Worm (Caenorhabditis elegans) whole organism, L1 larva: Measurements from ENCODE around the gene jkk-1.

Experiments
- Y116A8C.19 ChIP-seq: sonication (generic microtip); optimal IDR thresholded peaks from 2 replicates; lab custom pipeline; 2016; ENCODE audit warnings: missing compliant biosample characterization, missing genetic modification characterization, borderline replicate concordance
- aly-2 ChIP-seq: fragments of 150-350 bp; optimal IDR thresholded peaks from 2 replicates; lab custom pipeline; 2014; ENCODE audit warnings: missing biosample characterization, missing genetic modification characterization
- ama-1 ChIP-seq: fragments of 150-350 bp; optimal IDR thresholded peaks from 2 replicates; lab custom pipeline; 2014
- blmp-1 ChIP-seq: fragments of 150-350 bp; optimal IDR thresholded peaks from 2 replicates; lab custom pipeline; 2014; ENCODE audit warnings: missing biosample characterization, missing genetic modification characterization
- ceh-63 ChIP-seq: fragments of 200-800 bp; sonication (Bioruptor generic); optimal IDR thresholded peaks from 2 replicates; lab custom pipeline; 2018; ENCODE audit warnings: mild to moderate bottlenecking, missing genetic modification characterization, missing compliant biosample characterization
- ceh-8 ChIP-seq: fragments of 200-800 bp; sonication (Bioruptor generic); optimal IDR thresholded peaks from 2 replicates; lab custom pipeline; 2018; ENCODE audit warnings: mild to moderate bottlenecking, missing genetic modification characterization, moderate library complexity, missing compliant biosample characterization
- ceh-82 ChIP-seq, 3 experiments: fragments of 150-350 bp in 1 of 3; sonication (generic microtip) in 2 of 3; optimal IDR thresholded peaks; 2 replicates each; lab custom pipeline; 2014 to 2017; ENCODE audit warnings: missing biosample characterization in 3 of 3, missing genetic modification characterization in 3 of 3
- ceh-88 ChIP-seq: fragments of 200-800 bp; sonication (Bioruptor generic); IDR thresholded peaks from 2 replicates; pipeline ENCODE4 v1.3.6; 2022; ENCODE audit warnings: missing genetic modification characterization, missing compliant biosample characterization
- dsc-1 ChIP-seq: sonication (generic microtip); optimal IDR thresholded peaks from 2 replicates; lab custom pipeline; 2016; ENCODE audit warnings: mild to moderate bottlenecking, missing genetic modification characterization, missing compliant biosample characterization
- efl-1 ChIP-seq, 4 experiments: fragments of 150-350 bp; optimal IDR thresholded peaks in 3 of 4; peaks in 1 of 4; 1 replicate in 1 of 4; 2 replicates in 3 of 4; lab custom pipeline; 2014; ENCODE audit warnings: missing biosample characterization in 2 of 4, missing genetic modification characterization in 2 of 4, missing genetic modification reagents in 2 of 4
- egl-13 ChIP-seq: sonication (generic microtip); optimal IDR thresholded peaks from 2 replicates; lab custom pipeline; 2016; ENCODE audit warnings: missing genotype, missing genetic modification reagents, missing genetic modification characterization, missing compliant biosample characterization
- egl-27 ChIP-seq, 2 experiments: fragments of 150-350 bp in 1 of 2; sonication (generic microtip); optimal IDR thresholded peaks; 3 replicates each; lab custom pipeline; 2017 to 2018; ENCODE audit warnings: missing biosample characterization in 2 of 2, missing genetic modification characterization in 2 of 2, missing genetic modification reagents in 2 of 2
- elt-2 ChIP-seq: sonication (generic microtip); optimal IDR thresholded peaks from 2 replicates; lab custom pipeline; 2016; ENCODE audit warnings: missing genetic modification characterization, mild to moderate bottlenecking, inconsistent platforms, missing compliant biosample characterization, missing genetic modification reagents
- fkh-10 ChIP-seq: sonication (generic microtip); optimal IDR thresholded peaks from 2 replicates; lab custom pipeline; 2017; ENCODE audit warnings: missing biosample characterization, missing genetic modification reagents, missing genetic modification characterization
- fkh-8 ChIP-seq: sonication (generic microtip); optimal IDR thresholded peaks from 2 replicates; lab custom pipeline; 2016; ENCODE audit warnings: mild to moderate bottlenecking, missing genetic modification characterization, missing compliant biosample characterization
- hpl-2 ChIP-seq: fragments of 150-350 bp; optimal IDR thresholded peaks from 2 replicates; lab custom pipeline; 2014; ENCODE audit warnings: missing biosample characterization, missing genetic modification reagents, missing genetic modification characterization
- irx-1 ChIP-seq: sonication (generic microtip); optimal IDR thresholded peaks from 2 replicates; lab custom pipeline; 2016; ENCODE audit warnings: missing genetic modification characterization, missing compliant biosample characterization
- lin-14 ChIP-seq: fragments of 200-800 bp; sonication (Bioruptor generic); optimal IDR thresholded peaks from 2 replicates; lab custom pipeline; 2018; ENCODE audit warnings: mild to moderate bottlenecking, missing genetic modification characterization, moderate library complexity, missing compliant biosample characterization
- lin-15B ChIP-seq: fragments of 150-350 bp; sonication (generic microtip); optimal IDR thresholded peaks from 3 replicates; lab custom pipeline; 2014; ENCODE audit warnings: missing biosample characterization, missing genetic modification characterization
- lin-35 ChIP-seq, 2 experiments: fragments of 150-350 bp; optimal IDR thresholded peaks; 2 replicates each; lab custom pipeline; 2014; ENCODE audit warnings: missing biosample characterization in 2 of 2, missing genetic modification characterization in 2 of 2, missing genetic modification reagents in 2 of 2
- mab-9 ChIP-seq: fragments of 200-800 bp; sonication (Bioruptor generic); IDR thresholded peaks from 2 replicates; pipeline ENCODE4 v1.3.6; 2022; ENCODE audit warnings: missing genetic modification reagents, missing genetic modification characterization, missing compliant biosample characterization
- mdl-1 ChIP-seq, 2 experiments: fragments of 150-350 bp; optimal IDR thresholded peaks; 2 replicates each; lab custom pipeline; 2014 to 2017; ENCODE audit warnings: missing biosample characterization in 2 of 2, missing genetic modification characterization in 2 of 2, inconsistent platforms in 1 of 2
- nhr-20 ChIP-seq: sonication (generic microtip); optimal IDR thresholded peaks from 2 replicates; lab custom pipeline; 2016; ENCODE audit warnings: mild to moderate bottlenecking, missing genetic modification characterization, missing compliant biosample characterization
- nhr-237 ChIP-seq: fragments of 150-350 bp; optimal IDR thresholded peaks from 2 replicates; lab custom pipeline; 2014; ENCODE audit warnings: missing biosample characterization, missing genetic modification characterization
- nhr-47 ChIP-seq: sonication (generic microtip); optimal IDR thresholded peaks from 2 replicates; lab custom pipeline; 2016; ENCODE audit warnings: mild to moderate bottlenecking, missing genetic modification characterization, moderate library complexity, missing compliant biosample characterization
- nhr-71 ChIP-seq: sonication (generic microtip); optimal IDR thresholded peaks from 2 replicates; lab custom pipeline; 2016; ENCODE audit warnings: mild to moderate bottlenecking, missing genetic modification characterization, moderate library complexity, missing compliant biosample characterization
- nhr-76 ChIP-seq: sonication (generic microtip); optimal IDR thresholded peaks from 2 replicates; lab custom pipeline; 2017; ENCODE audit warnings: missing biosample characterization, missing genetic modification characterization
- nhr-85 ChIP-seq: sonication (generic microtip); peaks from one replicate; lab custom pipeline; 2016; ENCODE audit warnings: missing genetic modification characterization, inconsistent platforms, missing compliant biosample characterization
- nhr-90 ChIP-seq: sonication (generic microtip); optimal IDR thresholded peaks from 2 replicates; lab custom pipeline; 2016; ENCODE audit warnings: mild to moderate bottlenecking, missing genetic modification characterization, missing compliant biosample characterization; ENCODE audit not compliant: poor library complexity
- rnt-1 ChIP-seq: sonication (generic microtip); optimal IDR thresholded peaks from 2 replicates; lab custom pipeline; 2016; ENCODE audit warnings: mild to moderate bottlenecking, missing genetic modification characterization, moderate library complexity, missing compliant biosample characterization
- skn-1 ChIP-seq: fragments of 150-350 bp; optimal IDR thresholded peaks from 2 replicates; lab custom pipeline; 2014; ENCODE audit warnings: missing biosample characterization, missing genetic modification characterization
- snu-23 ChIP-seq: sonication (generic microtip); optimal IDR thresholded peaks from 2 replicates; lab custom pipeline; 2016; ENCODE audit warnings: missing genetic modification characterization, missing compliant biosample characterization
- sptf-1 ChIP-seq: fragments of 150-350 bp; optimal IDR thresholded peaks from 2 replicates; lab custom pipeline; 2014; ENCODE audit warnings: missing biosample characterization, missing genetic modification characterization
- swsn-7 ChIP-seq: sonication (generic microtip); optimal IDR thresholded peaks from 2 replicates; lab custom pipeline; 2016; ENCODE audit warnings: missing genetic modification characterization, missing compliant biosample characterization
- tlp-1 ChIP-seq: fragments of 150-350 bp; optimal IDR thresholded peaks from 2 replicates; lab custom pipeline; 2014; ENCODE audit warnings: missing biosample characterization, missing genetic modification characterization
- unc-130 ChIP-seq: fragments of 150-350 bp; optimal IDR thresholded peaks from 2 replicates; lab custom pipeline; 2017; ENCODE audit warnings: missing biosample characterization, missing genetic modification characterization, inconsistent platforms
- unc-30 ChIP-seq: sonication (generic microtip); optimal IDR thresholded peaks from 2 replicates; lab custom pipeline; 2017; ENCODE audit warnings: missing biosample characterization, missing genetic modification characterization
- unc-86 ChIP-seq: sonication (generic microtip); optimal IDR thresholded peaks from 2 replicates; lab custom pipeline; 2016; ENCODE audit warnings: missing genetic modification characterization, missing compliant biosample characterization
- unc-98 ChIP-seq: fragments of 200-800 bp; sonication (Bioruptor generic); IDR thresholded peaks from 2 replicates; pipeline ENCODE4 v1.3.6; 2022; ENCODE audit warnings: missing genetic modification characterization, missing compliant biosample characterization
- zag-1 ChIP-seq: fragments of 150-350 bp; optimal IDR thresholded peaks from 2 replicates; lab custom pipeline; 2014; ENCODE audit warnings: missing biosample characterization, missing genetic modification characterization
- zip-4 ChIP-seq: fragments of 200-800 bp; sonication (Bioruptor generic); optimal IDR thresholded peaks from 2 replicates; lab custom pipeline; 2018; ENCODE audit warnings: mild to moderate bottlenecking, missing genetic modification characterization, moderate library complexity, missing compliant biosample characterization
- ztf-11 ChIP-seq, 2 experiments: sonication (generic microtip); optimal IDR thresholded peaks; 2 replicates each; lab custom pipeline; 2016 to 2017; ENCODE audit warnings: missing genetic modification characterization in 2 of 2, missing biosample characterization in 1 of 2, missing compliant biosample characterization in 1 of 2
- ztf-4 ChIP-seq: fragments of 150-350 bp; optimal IDR thresholded peaks from 2 replicates; lab custom pipeline; 2014; ENCODE audit warnings: missing biosample characterization, missing genetic modification characterization

Gene jkk-1

DNA sequence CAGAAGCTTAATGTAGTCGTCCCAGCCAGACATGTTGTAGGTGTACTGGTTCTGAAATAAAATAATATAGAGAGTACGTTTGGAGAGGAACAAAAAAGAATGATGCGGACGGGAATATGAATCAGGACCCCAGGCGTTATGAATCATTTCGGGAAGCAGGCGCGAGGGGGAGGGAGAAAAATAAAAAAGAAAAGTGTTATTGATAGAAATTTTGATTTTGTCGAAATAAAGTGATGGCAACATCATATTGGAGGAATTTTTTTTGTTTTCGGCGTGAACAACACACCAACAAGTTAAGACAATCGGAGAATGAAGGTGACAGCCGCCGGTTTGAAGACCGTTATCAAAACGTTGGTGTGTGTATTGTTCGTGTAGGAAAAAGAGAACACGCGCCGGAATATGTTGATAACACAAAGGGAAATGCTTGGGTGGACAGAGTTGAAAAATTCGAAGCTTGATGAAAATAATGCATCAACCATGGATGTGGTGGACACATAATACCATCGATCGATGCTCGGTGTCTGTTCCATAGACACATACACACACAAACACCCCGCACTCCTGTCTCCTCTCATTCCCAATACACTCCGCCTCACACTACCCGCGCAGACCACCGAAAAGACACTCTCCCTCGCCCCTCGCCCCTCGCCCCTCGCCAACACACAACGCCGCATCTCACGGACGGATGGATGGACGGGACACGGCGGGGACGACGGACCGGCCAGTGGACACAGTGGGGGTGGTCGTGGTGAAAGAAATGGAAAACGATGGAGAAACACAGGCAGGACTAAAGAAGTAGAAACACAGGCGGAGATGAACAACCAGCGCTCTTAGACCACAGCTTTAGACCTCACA lies 14.0 kb upstream of the jkk-1 start, which contains the start of gene pfn-2:
Gene pfn-2, minus strand, starts transcription at position 51 of the 855 bp plus-strand sequence.
- TF ChIP-seq mdl-1 (tag; optimal IDR thresholded peaks at IDR 0.05; lab: Kevin White, UChicago) (peak in 1 of 2 experiments; percentile 11), snu-23 (peak; percentile 14), elt-2 (tag; lab: Kevin White, UChicago) (no peak), efl-1 (optimal IDR thresholded peaks at IDR 0.05; lab: Kevin White, UChicago) (no peak), efl-1 (GFP tag; optimal IDR thresholded peaks at IDR 0.05 in 1 of 2; lab: Kevin White, UChicago) (no peak), ceh-82 (tag; optimal IDR thresholded peaks at IDR 0.05; lab: Kevin White, UChicago) (peak in 1 of 3 experiments; percentile 54), unc-30 (tag; lab: Kevin White, UChicago) (no peak), tlp-1 (no peak), ceh-63 (GFP tag; lab: Kevin White, UChicago) (no peak), mab-9 (no peak), ztf-4 (tag; lab: Kevin White, UChicago) (no peak), dsc-1 (peak; percentile 26), unc-98 (no peak), ceh-88 (GFP tag; lab: Robert Waterston, UW) (no peak), ceh-8 (GFP tag; lab: Kevin White, UChicago) (peak; percentile 14), egl-27 (tag; optimal IDR thresholded peaks at IDR 0.05; lab: Kevin White, UChicago) (no peak), ama-1 (no peak), nhr-85 (tag; lab: Kevin White, UChicago) (peak; percentile 70), nhr-90 (peak; percentile 15), lin-35 (GFP tag; optimal IDR thresholded peaks at IDR 0.05; lab: Kevin White, UChicago) (peak in 1 of 2 experiments; percentile 4), unc-130 (tag; lab: Kevin White, UChicago) (no peak), swsn-7 (peak; percentile 29), zag-1 (no peak), Y116A8C.19 (tag; lab: Kevin White, UChicago) (no peak), aly-2 (tag; lab: Kevin White, UChicago) (no peak), egl-13 (tag; lab: Kevin White, UChicago) (peak; percentile 15), skn-1 (tag; lab: Kevin White, UChicago) (peak; percentile 42), nhr-20 (tag; lab: Kevin White, UChicago) (peak; percentile 43), fkh-10 (no peak), ztf-11 (tag; optimal IDR thresholded peaks at IDR 0.05; lab: Kevin White, UChicago) (peak in 1 of 2 experiments; percentile 44), fkh-8 (tag; lab: Kevin White, UChicago) (no peak), nhr-71 (tag; lab: Kevin White, UChicago) (peak; percentile 17), lin-15B (tag; lab: Kevin White, UChicago) (no peak), nhr-47 (tag; lab: Kevin White, UChicago) (peak; percentile 23), nhr-237 (no peak), lin-14 (GFP tag; lab: Kevin White, UChicago) (peak; percentile 83), unc-86 (tag; lab: Kevin White, UChicago) (peak; percentile 13), hpl-2 (no peak), rnt-1 (tag; lab: Kevin White, UChicago) (peak; percentile 50), nhr-76 (no peak), blmp-1 (tag; lab: Kevin White, UChicago) (peak; percentile 65), irx-1 (no peak)

DNA sequence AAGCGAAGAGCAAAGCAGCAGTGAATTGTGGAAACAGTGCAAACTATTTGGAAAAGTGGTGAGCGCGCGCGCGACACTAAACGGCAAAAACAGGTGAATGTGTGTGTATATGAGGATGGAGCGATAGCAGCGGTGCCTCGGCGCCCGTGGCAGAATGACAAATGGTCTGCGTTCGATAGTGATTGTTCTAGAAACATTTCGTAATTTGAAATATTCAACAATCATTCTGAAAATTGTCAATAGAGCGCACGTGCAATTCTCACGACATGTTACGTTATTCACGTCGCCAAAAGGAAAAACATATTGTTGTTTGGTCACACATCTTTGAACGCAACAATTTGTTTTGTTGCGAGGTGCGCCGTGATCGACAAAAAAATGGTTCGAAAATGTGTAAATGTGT lies 13.0 kb upstream of the jkk-1 start:
- TF ChIP-seq lin-35 (GFP tag; optimal IDR thresholded peaks at IDR 0.05; lab: Kevin White, UChicago) (peak in 1 of 2 experiments; percentile 5), rnt-1 (tag; lab: Kevin White, UChicago) (no peak), sptf-1 (tag; lab: Kevin White, UChicago) (no peak), zip-4 (GFP tag; lab: Kevin White, UChicago) (no peak), nhr-71 (tag; lab: Kevin White, UChicago) (peak; percentile 3), skn-1 (tag; lab: Kevin White, UChicago) (peak; percentile 52), lin-14 (GFP tag; lab: Kevin White, UChicago) (peak; percentile 10), snu-23 (peak; percentile 17)
